Worm (Caenorhabditis elegans) whole organism, young adult: Measurements from ENCODE around the gene C49F5.8.

Experiments
- B0019.2 ChIP-seq: fragments of 200-800 bp; sonication (Bioruptor generic); conservative IDR thresholded peaks from 2 replicates; pipeline ENCODE4 v1.3.6; 2022; ENCODE audit warnings: missing genetic modification reagents, missing genetic modification characterization, missing compliant biosample characterization
- B0035.1 ChIP-seq: sonication (generic microtip); optimal IDR thresholded peaks from 2 replicates; lab custom pipeline; 2016; ENCODE audit warnings: missing genetic modification characterization, mild to moderate bottlenecking, missing compliant biosample characterization, missing genotype, missing genetic modification reagents
- F33H1.4 ChIP-seq: fragments of 200-800 bp; sonication (Bioruptor generic); IDR thresholded peaks from 2 replicates; pipeline ENCODE4 v1.3.6; 2022; ENCODE audit warnings: missing genetic modification reagents, missing genetic modification characterization, missing compliant biosample characterization
- F39B2.1 ChIP-seq: fragments of 200-800 bp; sonication (Bioruptor generic); IDR thresholded peaks from 2 replicates; pipeline ENCODE4 v1.3.6; 2022; ENCODE audit warnings: missing genetic modification reagents, missing genetic modification characterization, missing compliant biosample characterization
- K12H6.12 ChIP-seq: fragments of 200-800 bp; sonication (Bioruptor generic); optimal IDR thresholded peaks from 2 replicates; lab custom pipeline; 2018; ENCODE audit warnings: mild to moderate bottlenecking, missing genetic modification characterization, missing compliant biosample characterization
- T26A5.8 ChIP-seq: sonication (generic microtip); optimal IDR thresholded peaks from 2 replicates; lab custom pipeline; 2016; ENCODE audit warnings: missing genetic modification characterization, missing compliant biosample characterization
- Y53G8AR.9 ChIP-seq: fragments of 200-800 bp; sonication (Bioruptor generic); conservative IDR thresholded peaks from 2 replicates; pipeline ENCODE4 v1.3.6; 2022; ENCODE audit warnings: missing genetic modification reagents, missing genetic modification characterization, missing compliant biosample characterization
- Y56A3A.18 ChIP-seq: fragments of 200-800 bp; sonication (Bioruptor generic); IDR thresholded peaks from 2 replicates; pipeline ENCODE4 v1.3.6; 2022; ENCODE audit warnings: missing genetic modification reagents, missing genetic modification characterization, missing compliant biosample characterization
- Y67H2A.10 ChIP-seq: fragments of 200-800 bp; sonication (Bioruptor generic); conservative IDR thresholded peaks from 2 replicates; pipeline ENCODE4 v1.3.6; 2022; ENCODE audit warnings: missing genetic modification reagents, missing genetic modification characterization, missing compliant biosample characterization
- Y79H2A.3 ChIP-seq: fragments of 200-800 bp; sonication (Bioruptor generic); conservative IDR thresholded peaks from 2 replicates; pipeline ENCODE4 v1.3.6; 2022; ENCODE audit warnings: missing genetic modification reagents, missing genetic modification characterization, missing compliant biosample characterization
- ZK185.1 ChIP-seq: sonication (generic microtip); optimal IDR thresholded peaks from 2 replicates; lab custom pipeline; 2016; ENCODE audit warnings: mild to moderate bottlenecking, missing genetic modification characterization, missing compliant biosample characterization; ENCODE audit not compliant: poor library complexity, severe bottlenecking
- akir-1 ChIP-seq: fragments of 200-800 bp; sonication (Bioruptor generic); optimal IDR thresholded peaks from 2 replicates; lab custom pipeline; 2018; ENCODE audit warnings: mild to moderate bottlenecking, missing genetic modification characterization, moderate library complexity, missing compliant biosample characterization
- aptf-3 ChIP-seq: fragments of 200-800 bp; sonication (Bioruptor generic); IDR thresholded peaks from 2 replicates; pipeline ENCODE4 v1.3.6; 2022; ENCODE audit warnings: missing genetic modification characterization, missing compliant biosample characterization
- attf-3 ChIP-seq: fragments of 200-800 bp; sonication (Bioruptor generic); conservative IDR thresholded peaks from 2 replicates; pipeline ENCODE4 v1.3.6; 2022; ENCODE audit warnings: missing genetic modification reagents, missing genetic modification characterization, missing compliant biosample characterization
- cebp-2 ChIP-seq: fragments of 200-800 bp; sonication (Bioruptor generic); IDR thresholded peaks from 2 replicates; pipeline ENCODE4 v1.3.6; 2022; ENCODE audit warnings: missing genetic modification characterization, missing compliant biosample characterization
- ceh-100 ChIP-seq: fragments of 200-800 bp; sonication (Bioruptor generic); IDR thresholded peaks from 2 replicates; pipeline ENCODE4 v1.3.6; 2022; ENCODE audit warnings: missing genetic modification reagents, missing genetic modification characterization, missing compliant biosample characterization
- ceh-27 ChIP-seq: fragments of 200-800 bp; sonication (Bioruptor generic); optimal IDR thresholded peaks from 2 replicates; lab custom pipeline; 2018; ENCODE audit warnings: mild to moderate bottlenecking, missing genetic modification characterization, moderate library complexity, missing compliant biosample characterization
- ceh-58 ChIP-seq: fragments of 200-800 bp; sonication (Bioruptor generic); IDR thresholded peaks from 2 replicates; pipeline ENCODE4 v1.3.6; 2022; ENCODE audit warnings: missing genetic modification characterization, missing compliant biosample characterization
- ceh-79 ChIP-seq: sonication (generic microtip); optimal IDR thresholded peaks from 2 replicates; lab custom pipeline; 2017; ENCODE audit warnings: mild to moderate bottlenecking, missing genetic modification characterization, missing compliant biosample characterization
- ceh-91 ChIP-seq: fragments of 200-800 bp; sonication (Bioruptor generic); IDR thresholded peaks from 2 replicates; pipeline ENCODE4 v1.3.6; 2022; ENCODE audit warnings: missing genetic modification reagents, missing genetic modification characterization, missing compliant biosample characterization
- dpff-1 ChIP-seq: sonication (generic microtip); optimal IDR thresholded peaks from 2 replicates; lab custom pipeline; 2017; ENCODE audit warnings: mild to moderate bottlenecking, missing genetic modification characterization, missing compliant biosample characterization
- ets-4 ChIP-seq: fragments of 200-800 bp; sonication (Bioruptor generic); optimal IDR thresholded peaks from 2 replicates; lab custom pipeline; 2018; ENCODE audit warnings: mild to moderate bottlenecking, missing genetic modification characterization, missing compliant biosample characterization
- gei-17 ChIP-seq: fragments of 200-800 bp; sonication (Bioruptor generic); optimal IDR thresholded peaks from 2 replicates; lab custom pipeline; 2018; ENCODE audit warnings: mild to moderate bottlenecking, missing genetic modification characterization, missing compliant biosample characterization
- hrde-1 ChIP-seq: sonication (generic microtip); optimal IDR thresholded peaks from 2 replicates; lab custom pipeline; 2016; ENCODE audit warnings: missing genetic modification characterization, mild to moderate bottlenecking, missing compliant biosample characterization, moderate library complexity, missing genotype, missing genetic modification reagents, borderline replicate concordance
- hsf-1 ChIP-seq: fragments of 200-800 bp; sonication (Bioruptor generic); IDR thresholded peaks from 2 replicates; pipeline ENCODE4 v1.3.6; 2022; ENCODE audit warnings: missing genetic modification reagents, missing genetic modification characterization, missing compliant biosample characterization
- lin-35 ChIP-seq, 3 experiments: fragments of 150-350 bp in 2 of 3; sonication (generic microtip) in 1 of 3; optimal IDR thresholded peaks; 2 replicates each; lab custom pipeline; 2014 to 2018; ENCODE audit warnings: missing biosample characterization in 3 of 3, missing genetic modification characterization in 3 of 3, missing genetic modification reagents in 3 of 3
- lin-54 ChIP-seq: fragments of 200-800 bp; sonication (Bioruptor generic); optimal IDR thresholded peaks from 2 replicates; lab custom pipeline; 2018; ENCODE audit warnings: mild to moderate bottlenecking, missing genetic modification characterization, missing compliant biosample characterization
- lsl-1 ChIP-seq: fragments of 200-800 bp; sonication (Bioruptor generic); optimal IDR thresholded peaks from 2 replicates; lab custom pipeline; 2018; ENCODE audit warnings: mild to moderate bottlenecking, missing genetic modification characterization, moderate library complexity, missing compliant biosample characterization
- lsy-27 ChIP-seq: sonication (generic microtip); optimal IDR thresholded peaks from 2 replicates; lab custom pipeline; 2017; ENCODE audit warnings: missing genetic modification characterization, mild to moderate bottlenecking, missing compliant biosample characterization, antibody characterized with exemption, missing genotype, borderline replicate concordance; ENCODE audit not compliant: insufficient read depth
- madf-3 ChIP-seq: fragments of 200-800 bp; sonication (Bioruptor generic); IDR thresholded peaks from 2 replicates; pipeline ENCODE4 v1.3.6; 2022; ENCODE audit warnings: missing genetic modification reagents, missing genetic modification characterization, missing compliant biosample characterization
- madf-8 ChIP-seq: fragments of 200-800 bp; sonication (Bioruptor generic); conservative IDR thresholded peaks from 2 replicates; pipeline ENCODE4 v1.3.6; 2022; ENCODE audit warnings: missing genetic modification reagents, missing genetic modification characterization, missing compliant biosample characterization
- mes-4 ChIP-seq: sonication (generic microtip); optimal IDR thresholded peaks from 2 replicates; lab custom pipeline; 2016; ENCODE audit warnings: missing genotype, missing genetic modification characterization, missing compliant biosample characterization
- nfya-1 ChIP-seq: sonication (generic microtip); optimal IDR thresholded peaks from 2 replicates; lab custom pipeline; 2017; ENCODE audit warnings: antibody characterized with exemption, missing compliant biosample characterization, missing genetic modification characterization, borderline replicate concordance; ENCODE audit not compliant: insufficient read depth
- nfya-2 ChIP-seq: fragments of 200-800 bp; sonication (Bioruptor generic); IDR thresholded peaks from 2 replicates; pipeline ENCODE4 v1.3.6; 2022; ENCODE audit warnings: missing genetic modification reagents, missing genetic modification characterization, missing compliant biosample characterization
- nhr-120 ChIP-seq: fragments of 200-800 bp; sonication (Bioruptor generic); IDR thresholded peaks from 2 replicates; pipeline ENCODE4 v1.3.6; 2022; ENCODE audit warnings: missing genetic modification characterization, missing compliant biosample characterization
- nhr-179 ChIP-seq: sonication (generic microtip); optimal IDR thresholded peaks from 2 replicates; lab custom pipeline; 2016; ENCODE audit warnings: mild to moderate bottlenecking, missing genetic modification characterization, missing compliant biosample characterization
- nhr-90 ChIP-seq: sonication (generic microtip); optimal IDR thresholded peaks from 2 replicates; lab custom pipeline; 2016; ENCODE audit warnings: missing genotype, mild to moderate bottlenecking, missing genetic modification characterization, missing compliant biosample characterization
- pha-4 ChIP-seq: fragments of 150-350 bp; sonication (generic microtip); optimal IDR thresholded peaks from 2 replicates; lab custom pipeline; 2014; ENCODE audit warnings: missing biosample characterization, missing genetic modification reagents, missing genetic modification characterization
- rec-8 ChIP-seq, 2 experiments: sonication (generic microtip); optimal IDR thresholded peaks; 2 replicates each; lab custom pipeline; 2016; ENCODE audit warnings: mild to moderate bottlenecking in 2 of 2, missing genetic modification characterization in 2 of 2, missing genetic modification reagents in 2 of 2, missing genotype in 2 of 2, missing biosample characterization in 1 of 2, missing compliant biosample characterization in 1 of 2, moderate library complexity in 1 of 2
- sea-2 ChIP-seq: fragments of 200-800 bp; sonication (Bioruptor generic); IDR thresholded peaks from 2 replicates; pipeline ENCODE4 v1.3.6; 2022; ENCODE audit warnings: missing genetic modification characterization, missing compliant biosample characterization
- snpc-1.1 ChIP-seq: sonication (generic microtip); optimal IDR thresholded peaks from 2 replicates; lab custom pipeline; 2017; ENCODE audit warnings: missing genetic modification characterization, mild to moderate bottlenecking, missing compliant biosample characterization, antibody characterized with exemption, moderate library complexity, missing genotype, missing genetic modification reagents; ENCODE audit not compliant: insufficient read depth
- snpc-1.3 ChIP-seq: sonication (generic microtip); optimal IDR thresholded peaks from 2 replicates; lab custom pipeline; 2017; ENCODE audit warnings: missing genetic modification characterization, mild to moderate bottlenecking, missing compliant biosample characterization, antibody characterized with exemption, moderate library complexity, missing genotype, missing genetic modification reagents; ENCODE audit not compliant: insufficient read depth
- snpc-3.4 ChIP-seq: sonication (generic microtip); optimal IDR thresholded peaks from 2 replicates; lab custom pipeline; 2017; ENCODE audit warnings: missing genetic modification characterization, mild to moderate bottlenecking, missing compliant biosample characterization, antibody characterized with exemption, moderate library complexity, missing genotype, missing genetic modification reagents
- tbp1 ChIP-seq: fragments of 200-800 bp; sonication (Bioruptor generic); optimal IDR thresholded peaks from 2 replicates; lab custom pipeline; 2018; ENCODE audit warnings: mild to moderate bottlenecking, missing genetic modification characterization, missing compliant biosample characterization
- tbx-9 ChIP-seq: sonication (generic microtip); optimal IDR thresholded peaks from 2 replicates; lab custom pipeline; 2016; ENCODE audit warnings: borderline replicate concordance, missing genetic modification characterization, inconsistent platforms, missing compliant biosample characterization
- unc-62 ChIP-seq: fragments of 150-350 bp; optimal IDR thresholded peaks from 2 replicates; lab custom pipeline; 2014; ENCODE audit warnings: missing biosample characterization, missing genetic modification reagents, missing genetic modification characterization
- ztf-26 ChIP-seq: sonication (generic microtip); optimal IDR thresholded peaks from 2 replicates; lab custom pipeline; 2017; ENCODE audit warnings: missing genetic modification characterization, missing compliant biosample characterization

The C49F5.8 gene

ce11 chrX:11933547-11933946 is 26.4 kb upstream of the C49F5.8 start (continued):
- TF ChIP-seq Y56A3A.18 (GFP tag; lab: Robert Waterston, UW) (0 out of 2 replicates have a peak, but pooled peaks have one; percentile 42), pha-4 (tag; lab: Kevin White, UChicago) (no peak), T26A5.8 (tag; lab: Kevin White, UChicago) (no peak), ceh-79 (tag; lab: Kevin White, UChicago) (no peak), F33H1.4 (GFP tag; lab: Robert Waterston, UW) (no peak), K12H6.12 (no peak), cebp-2 (GFP tag; lab: Robert Waterston, UW) (peak; percentile 85), aptf-3 (no peak), ets-4 (peak; percentile 4), akir-1 (GFP tag; lab: Kevin White, UChicago) (no peak), madf-8 (no peak), F39B2.1 (0 out of 2 replicates have a peak, but pooled peaks have one; percentile 21), nhr-120 (no peak), tbx-9 (tag; lab: Kevin White, UChicago) (no peak), hsf-1 (GFP tag; lab: Robert Waterston, UW) (no peak), snpc-1.3 (tag; lab: Kevin White, UChicago) (peak; percentile 54), unc-62 (GFP tag; lab: Kevin White, UChicago) (no peak), ZK185.1 (tag; lab: Kevin White, UChicago) (peak; percentile 50), dpff-1 (no peak), ceh-58 (GFP tag; lab: Robert Waterston, UW) (no peak), Y67H2A.10 (GFP tag; lab: Robert Waterston, UW) (no peak), ztf-26 (tag; lab: Kevin White, UChicago) (no peak), ceh-100 (GFP tag; lab: Robert Waterston, UW) (no peak), rec-8 (tag; optimal IDR thresholded peaks at IDR 0.05; lab: Kevin White, UChicago) (peak in 1 of 2 experiments; percentile 50), tbp1 (peak; percentile 94), lsy-27 (tag; lab: Kevin White, UChicago) (no peak), B0019.2 (GFP tag; lab: Robert Waterston, UW) (no peak), ceh-27 (GFP tag; lab: Kevin White, UChicago) (peak; percentile 3), lin-35 (GFP tag; optimal IDR thresholded peaks at IDR 0.05; lab: Kevin White, UChicago) (no peak), Y79H2A.3 (no peak), gei-17 (GFP tag; lab: Kevin White, UChicago) (no peak), nhr-90 (tag; lab: Kevin White, UChicago) (peak; percentile 79), madf-3 (GFP tag; lab: Robert Waterston, UW) (0 out of 2 replicates have a peak, but pooled peaks have one; percentile 17), lsl-1 (GFP tag; lab: Kevin White, UChicago) (no peak), snpc-1.1 (no peak), snpc-3.4 (tag; lab: Kevin White, UChicago) (peak; percentile 62), ceh-91 (GFP tag; lab: Robert Waterston, UW) (no peak), nhr-179 (tag; lab: Kevin White, UChicago) (no peak), Y53G8AR.9 (GFP tag; lab: Robert Waterston, UW) (no peak), nfya-2 (GFP tag; lab: Robert Waterston, UW) (no peak), nfya-1 (no peak), sea-2 (GFP tag; lab: Robert Waterston, UW) (peak; percentile 82; the same call in 1 of the 2 replicates), B0035.1 (tag; lab: Kevin White, UChicago) (peak; percentile 42), lin-54 (GFP tag; lab: Kevin White, UChicago) (peak; percentile 52), mes-4 (tag; lab: Kevin White, UChicago) (peak; percentile 2), attf-3 (GFP tag; lab: Robert Waterston, UW) (no peak), hrde-1 (tag; lab: Kevin White, UChicago) (peak; percentile 17)
